Worm (Caenorhabditis elegans) whole organism, early embryonic: Measurements from ENCODE around the gene smrd-1.

ENCODE experiments used
- B0310.2 ChIP-seq: sonication (generic microtip); optimal IDR thresholded peaks from 2 replicates; lab custom pipeline; 2016; ENCODE audit warnings: mild to moderate bottlenecking, missing genetic modification characterization, missing compliant biosample characterization
- ama-1 ChIP-seq: fragments of 150-350 bp; optimal IDR thresholded peaks from 2 replicates; lab custom pipeline; 2014
- ceh-36 ChIP-seq: sonication (generic microtip); optimal IDR thresholded peaks from 2 replicates; lab custom pipeline; 2016; ENCODE audit warnings: missing genetic modification characterization, inconsistent platforms, missing compliant biosample characterization
- ets-7 ChIP-seq: sonication (generic microtip); optimal IDR thresholded peaks from 2 replicates; lab custom pipeline; 2016; ENCODE audit warnings: missing genotype, missing genetic modification characterization, missing compliant biosample characterization
- hmbx-1 ChIP-seq: sonication (generic microtip); optimal IDR thresholded peaks from 2 replicates; lab custom pipeline; 2016; ENCODE audit warnings: mild to moderate bottlenecking, missing genetic modification characterization, missing compliant biosample characterization
- hnd-1 ChIP-seq: sonication (generic microtip); optimal IDR thresholded peaks from 2 replicates; lab custom pipeline; 2016; ENCODE audit warnings: missing genetic modification characterization, missing compliant biosample characterization
- pes-1 ChIP-seq: fragments of 200-800 bp; sonication (Bioruptor generic); IDR thresholded peaks from 2 replicates; pipeline ENCODE4 v1.3.6; 2022; ENCODE audit warnings: missing genetic modification reagents, missing genetic modification characterization, missing compliant biosample characterization
- scrt-1 ChIP-seq: fragments of 200-800 bp; sonication (Bioruptor generic); IDR thresholded peaks from 2 replicates; pipeline ENCODE4 v1.3.6; 2022; ENCODE audit warnings: missing genetic modification characterization, missing compliant biosample characterization

DNA sequence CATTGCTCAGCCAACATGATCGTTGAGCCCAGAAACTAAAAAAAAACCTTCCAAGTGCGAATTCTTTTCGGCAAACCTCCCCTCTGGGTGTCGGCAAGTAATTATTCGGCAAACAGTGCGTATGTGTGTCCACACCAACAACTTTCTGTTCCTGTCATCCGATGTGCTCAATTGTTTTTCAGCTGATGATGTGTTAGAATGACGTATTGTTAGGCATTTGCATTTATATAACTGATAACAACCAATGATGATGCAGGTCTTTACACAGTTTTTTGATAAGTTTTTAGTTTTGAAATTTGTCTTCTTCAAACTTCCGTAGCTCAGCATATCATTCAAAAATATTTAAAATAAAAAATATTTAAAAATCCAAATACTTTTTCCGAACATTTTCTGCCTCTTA is 56.9 kb downstream of the smrd-1 start:
- TF ChIP-seq hmbx-1 (tag; lab: Kevin White, UChicago) (no peak), scrt-1 (GFP tag; lab: Robert Waterston, UW) (no peak), ama-1 (lab: Kevin White, UChicago) (no peak), pes-1 (GFP tag; lab: Robert Waterston, UW) (no peak), ceh-36 (no peak), hnd-1 (tag; lab: Kevin White, UChicago) (no peak), B0310.2 (tag; lab: Kevin White, UChicago) (no peak), ets-7 (no peak)
